Fruit fly (Drosophila melanogaster): ENCODE data around the gene Mdr65.

DNA sequence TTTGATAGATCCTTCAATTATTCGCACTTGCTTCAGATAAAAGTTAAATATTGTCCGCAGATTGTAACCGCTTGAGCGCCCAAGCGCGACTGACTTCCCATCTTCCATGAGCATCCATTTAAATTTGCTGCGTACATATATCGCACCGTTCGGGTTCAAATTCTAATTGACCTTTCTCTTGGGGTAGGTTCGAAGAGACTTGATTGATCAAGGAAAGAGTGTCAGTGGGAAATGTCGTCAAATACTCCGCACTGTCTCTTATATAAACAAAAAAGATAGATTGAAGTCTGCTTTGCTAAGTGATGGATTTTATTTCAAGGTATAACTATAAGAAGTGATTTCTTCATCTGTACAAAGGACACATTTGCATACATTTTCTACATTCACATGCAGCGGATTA lies at the start of gene Mdr65:
- TF ChIP-seq CG16779 (tag; optimal IDR thresholded peaks at IDR 0.05) (no peak), OdsH (GFP tag; optimal IDR thresholded peaks at IDR 0.05) (no peak), Hr4 (GFP tag; optimal IDR thresholded peaks at IDR 0.05) (no peak), Gug (GFP tag; IDR thresholded peaks at IDR 0.05) (no peak), CG1621 (tag; optimal IDR thresholded peaks at IDR 0.05) (no peak), Blimp-1 (GFP tag; optimal IDR thresholded peaks at IDR 0.05) (no peak), CG8119 (GFP tag; IDR thresholded peaks at IDR 0.05) (no peak), CG7368 (GFP tag; optimal IDR thresholded peaks at IDR 0.05) (no peak), Eip78C (GFP tag) (no peak)

Measured in whole organism, prepupa.